Worm (Caenorhabditis elegans) whole organism, young adult: ENCODE measurements around the gene mif-1.

Experiments used
- B0019.2 ChIP-seq: fragments of 200-800 bp; sonication (Bioruptor generic); conservative IDR thresholded peaks from 2 replicates; pipeline ENCODE4 v1.3.6; 2022; ENCODE audit warnings: missing genetic modification reagents, missing genetic modification characterization, missing compliant biosample characterization
- F49E8.2 ChIP-seq: sonication (generic microtip); optimal IDR thresholded peaks from 3 replicates; lab custom pipeline; 2017; ENCODE audit warnings: missing genetic modification characterization, mild to moderate bottlenecking, missing compliant biosample characterization, antibody characterized with exemption, moderate library complexity; ENCODE audit not compliant: insufficient read depth
- Y53G8AR.9 ChIP-seq: fragments of 200-800 bp; sonication (Bioruptor generic); conservative IDR thresholded peaks from 2 replicates; pipeline ENCODE4 v1.3.6; 2022; ENCODE audit warnings: missing genetic modification reagents, missing genetic modification characterization, missing compliant biosample characterization
- Y79H2A.3 ChIP-seq: fragments of 200-800 bp; sonication (Bioruptor generic); conservative IDR thresholded peaks from 2 replicates; pipeline ENCODE4 v1.3.6; 2022; ENCODE audit warnings: missing genetic modification reagents, missing genetic modification characterization, missing compliant biosample characterization
- Y95B8A.8 ChIP-seq: fragments of 200-800 bp; sonication (Bioruptor generic); IDR thresholded peaks from 2 replicates; pipeline ENCODE4 v1.3.6; 2022; ENCODE audit warnings: missing genetic modification reagents, missing genetic modification characterization, missing compliant biosample characterization
- akir-1 ChIP-seq: fragments of 200-800 bp; sonication (Bioruptor generic); optimal IDR thresholded peaks from 2 replicates; lab custom pipeline; 2018; ENCODE audit warnings: mild to moderate bottlenecking, missing genetic modification characterization, moderate library complexity, missing compliant biosample characterization
- aptf-2 ChIP-seq: fragments of 200-800 bp; sonication (Bioruptor generic); conservative IDR thresholded peaks from 2 replicates; pipeline ENCODE4 v1.3.6; 2022; ENCODE audit warnings: missing genetic modification reagents, missing genetic modification characterization, missing compliant biosample characterization
- athp-1 ChIP-seq: sonication (generic microtip); optimal IDR thresholded peaks from 2 replicates; lab custom pipeline; 2017; ENCODE audit warnings: mild to moderate bottlenecking, missing genetic modification characterization, missing compliant biosample characterization
- ceh-40 ChIP-seq: fragments of 200-800 bp; sonication (Bioruptor generic); IDR thresholded peaks from 2 replicates; pipeline ENCODE4 v1.3.6; 2022; ENCODE audit warnings: missing genetic modification characterization, missing compliant biosample characterization
- ceh-58 ChIP-seq: fragments of 200-800 bp; sonication (Bioruptor generic); IDR thresholded peaks from 2 replicates; pipeline ENCODE4 v1.3.6; 2022; ENCODE audit warnings: missing genetic modification characterization, missing compliant biosample characterization
- ceh-91 ChIP-seq: fragments of 200-800 bp; sonication (Bioruptor generic); IDR thresholded peaks from 2 replicates; pipeline ENCODE4 v1.3.6; 2022; ENCODE audit warnings: missing genetic modification reagents, missing genetic modification characterization, missing compliant biosample characterization
- dpff-1 ChIP-seq: sonication (generic microtip); optimal IDR thresholded peaks from 2 replicates; lab custom pipeline; 2017; ENCODE audit warnings: mild to moderate bottlenecking, missing genetic modification characterization, missing compliant biosample characterization
- egl-18 ChIP-seq: fragments of 200-800 bp; sonication (Bioruptor generic); IDR thresholded peaks from 2 replicates; pipeline ENCODE4 v1.3.6; 2022; ENCODE audit warnings: missing genetic modification reagents, missing genetic modification characterization, missing compliant biosample characterization
- egl-44 ChIP-seq: fragments of 200-800 bp; sonication (Bioruptor generic); IDR thresholded peaks from 2 replicates; pipeline ENCODE4 v1.3.6; 2022; ENCODE audit warnings: missing genetic modification reagents, missing genetic modification characterization, missing compliant biosample characterization
- egrh-3 ChIP-seq: fragments of 200-800 bp; sonication (Bioruptor generic); IDR thresholded peaks from 2 replicates; pipeline ENCODE4 v1.3.6; 2022; ENCODE audit warnings: missing genetic modification reagents, missing genetic modification characterization, missing compliant biosample characterization
- ekl-4 ChIP-seq: fragments of 200-800 bp; sonication (Bioruptor generic); IDR thresholded peaks from 2 replicates; pipeline ENCODE4 v1.3.6; 2022; ENCODE audit warnings: missing genetic modification reagents, missing genetic modification characterization, missing compliant biosample characterization
- ets-4 ChIP-seq: fragments of 200-800 bp; sonication (Bioruptor generic); optimal IDR thresholded peaks from 2 replicates; lab custom pipeline; 2018; ENCODE audit warnings: mild to moderate bottlenecking, missing genetic modification characterization, missing compliant biosample characterization
- gei-17 ChIP-seq: fragments of 200-800 bp; sonication (Bioruptor generic); optimal IDR thresholded peaks from 2 replicates; lab custom pipeline; 2018; ENCODE audit warnings: mild to moderate bottlenecking, missing genetic modification characterization, missing compliant biosample characterization
- him-1 ChIP-seq: sonication (generic microtip); optimal IDR thresholded peaks from 2 replicates; lab custom pipeline; 2016; ENCODE audit warnings: missing genotype, missing genetic modification reagents, missing genetic modification characterization, missing compliant biosample characterization
- hmg-20 ChIP-seq: fragments of 200-800 bp; sonication (Bioruptor generic); IDR thresholded peaks from 2 replicates; pipeline ENCODE4 v1.3.6; 2022; ENCODE audit warnings: missing genetic modification reagents, missing genetic modification characterization, missing compliant biosample characterization
- hsf-1 ChIP-seq: fragments of 200-800 bp; sonication (Bioruptor generic); IDR thresholded peaks from 2 replicates; pipeline ENCODE4 v1.3.6; 2022; ENCODE audit warnings: missing genetic modification reagents, missing genetic modification characterization, missing compliant biosample characterization
- let-607 ChIP-seq, 2 experiments: fragments of 200-800 bp in 1 of 2; sonication (Bioruptor generic) in 1 of 2; sonication (generic microtip) in 1 of 2; optimal IDR thresholded peaks; 2 replicates each; lab custom pipeline; 2016 to 2018; ENCODE audit warnings: mild to moderate bottlenecking in 2 of 2, missing compliant biosample characterization in 2 of 2, missing genetic modification characterization in 2 of 2, moderate library complexity in 2 of 2, missing genotype in 1 of 2
- lin-40 ChIP-seq: sonication (generic microtip); optimal IDR thresholded peaks from 2 replicates; lab custom pipeline; 2016; ENCODE audit warnings: missing genetic modification characterization, mild to moderate bottlenecking, missing compliant biosample characterization, missing genotype, missing genetic modification reagents
- lin-54 ChIP-seq: fragments of 200-800 bp; sonication (Bioruptor generic); optimal IDR thresholded peaks from 2 replicates; lab custom pipeline; 2018; ENCODE audit warnings: mild to moderate bottlenecking, missing genetic modification characterization, missing compliant biosample characterization
- madf-3 ChIP-seq: fragments of 200-800 bp; sonication (Bioruptor generic); IDR thresholded peaks from 2 replicates; pipeline ENCODE4 v1.3.6; 2022; ENCODE audit warnings: missing genetic modification reagents, missing genetic modification characterization, missing compliant biosample characterization
- madf-8 ChIP-seq: fragments of 200-800 bp; sonication (Bioruptor generic); conservative IDR thresholded peaks from 2 replicates; pipeline ENCODE4 v1.3.6; 2022; ENCODE audit warnings: missing genetic modification reagents, missing genetic modification characterization, missing compliant biosample characterization
- mcd-1 ChIP-seq: fragments of 200-800 bp; sonication (Bioruptor generic); IDR thresholded peaks from 2 replicates; pipeline ENCODE4 v1.3.6; 2022; ENCODE audit warnings: missing genetic modification reagents, missing genetic modification characterization, missing compliant biosample characterization
- mes-4 ChIP-seq: sonication (generic microtip); optimal IDR thresholded peaks from 2 replicates; lab custom pipeline; 2016; ENCODE audit warnings: missing genotype, missing genetic modification characterization, missing compliant biosample characterization
- nfyb-1 ChIP-seq: fragments of 200-800 bp; sonication (Bioruptor generic); IDR thresholded peaks from 2 replicates; pipeline ENCODE4 v1.3.6; 2022; ENCODE audit warnings: missing genetic modification reagents, missing genetic modification characterization, missing compliant biosample characterization
- nhr-179 ChIP-seq: sonication (generic microtip); optimal IDR thresholded peaks from 2 replicates; lab custom pipeline; 2016; ENCODE audit warnings: mild to moderate bottlenecking, missing genetic modification characterization, missing compliant biosample characterization
- pbrm-1 ChIP-seq: fragments of 200-800 bp; sonication (Bioruptor generic); IDR thresholded peaks from 2 replicates; pipeline ENCODE4 v1.3.6; 2022; ENCODE audit warnings: missing genetic modification reagents, missing genetic modification characterization, missing compliant biosample characterization
- repo-1 ChIP-seq: sonication (generic microtip); optimal IDR thresholded peaks from 2 replicates; lab custom pipeline; 2017; ENCODE audit warnings: mild to moderate bottlenecking, missing genetic modification characterization, missing compliant biosample characterization
- sdz-38 ChIP-seq: sonication (generic microtip); optimal IDR thresholded peaks from 2 replicates; lab custom pipeline; 2016; ENCODE audit warnings: missing genotype, missing genetic modification characterization, missing compliant biosample characterization
- sea-2 ChIP-seq: fragments of 200-800 bp; sonication (Bioruptor generic); IDR thresholded peaks from 2 replicates; pipeline ENCODE4 v1.3.6; 2022; ENCODE audit warnings: missing genetic modification characterization, missing compliant biosample characterization
- snpc-1.1 ChIP-seq: sonication (generic microtip); optimal IDR thresholded peaks from 2 replicates; lab custom pipeline; 2017; ENCODE audit warnings: missing genetic modification characterization, mild to moderate bottlenecking, missing compliant biosample characterization, antibody characterized with exemption, moderate library complexity, missing genotype, missing genetic modification reagents; ENCODE audit not compliant: insufficient read depth
- snpc-1.3 ChIP-seq: sonication (generic microtip); optimal IDR thresholded peaks from 2 replicates; lab custom pipeline; 2017; ENCODE audit warnings: missing genetic modification characterization, mild to moderate bottlenecking, missing compliant biosample characterization, antibody characterized with exemption, moderate library complexity, missing genotype, missing genetic modification reagents; ENCODE audit not compliant: insufficient read depth
- snpc-4 ChIP-seq, 5 experiments: fragments of 150-350 bp in 1 of 5; sonication (generic microtip) in 4 of 5; optimal IDR thresholded peaks; 2 replicates each; lab custom pipeline; 2014 to 2018; ENCODE audit warnings: missing genetic modification characterization in 5 of 5, missing biosample characterization in 3 of 5, antibody characterized with exemption in 2 of 5, mild to moderate bottlenecking in 2 of 5, missing compliant biosample characterization in 2 of 5, missing genotype in 2 of 5, moderate library complexity in 2 of 5, missing genetic modification reagents in 1 of 5
- somi-1 ChIP-seq: fragments of 200-800 bp; sonication (Bioruptor generic); optimal IDR thresholded peaks from 2 replicates; lab custom pipeline; 2018; ENCODE audit warnings: mild to moderate bottlenecking, missing genetic modification characterization, missing compliant biosample characterization
- sptf-2 ChIP-seq: fragments of 200-800 bp; sonication (Bioruptor generic); optimal IDR thresholded peaks from 2 replicates; lab custom pipeline; 2018; ENCODE audit warnings: mild to moderate bottlenecking, missing genetic modification characterization, missing compliant biosample characterization
- tbp1 ChIP-seq: fragments of 200-800 bp; sonication (Bioruptor generic); optimal IDR thresholded peaks from 2 replicates; lab custom pipeline; 2018; ENCODE audit warnings: mild to moderate bottlenecking, missing genetic modification characterization, missing compliant biosample characterization
- unc-130 ChIP-seq: sonication (generic microtip); optimal IDR thresholded peaks from 2 replicates; lab custom pipeline; 2016; ENCODE audit warnings: missing genetic modification reagents, missing genetic modification characterization, missing compliant biosample characterization
- zim-3 ChIP-seq: sonication (generic microtip); optimal IDR thresholded peaks from 2 replicates; lab custom pipeline; 2017; ENCODE audit warnings: mild to moderate bottlenecking, missing genetic modification characterization, moderate library complexity, missing compliant biosample characterization
- ztf-18 ChIP-seq: sonication (generic microtip); optimal IDR thresholded peaks from 2 replicates; lab custom pipeline; 2016; ENCODE audit warnings: missing genotype, mild to moderate bottlenecking, missing genetic modification characterization, missing compliant biosample characterization
- ztf-26 ChIP-seq: sonication (generic microtip); optimal IDR thresholded peaks from 2 replicates; lab custom pipeline; 2017; ENCODE audit warnings: missing genetic modification characterization, missing compliant biosample characterization
- ztf-6 ChIP-seq: fragments of 200-800 bp; sonication (Bioruptor generic); IDR thresholded peaks from 2 replicates; pipeline ENCODE4 v1.3.6; 2022; ENCODE audit warnings: missing genetic modification reagents, missing genetic modification characterization, missing compliant biosample characterization

mif-1 gene

ce11 chrIII:11866127-11866526 is 18.2 kb downstream of the mif-1 start:
- TF ChIP-seq nfyb-1 (GFP tag; lab: Robert Waterston, UW) (peak; percentile 58; the same call in 1 of the 2 replicates), somi-1 (no peak), ceh-40 (no peak)

DNA sequence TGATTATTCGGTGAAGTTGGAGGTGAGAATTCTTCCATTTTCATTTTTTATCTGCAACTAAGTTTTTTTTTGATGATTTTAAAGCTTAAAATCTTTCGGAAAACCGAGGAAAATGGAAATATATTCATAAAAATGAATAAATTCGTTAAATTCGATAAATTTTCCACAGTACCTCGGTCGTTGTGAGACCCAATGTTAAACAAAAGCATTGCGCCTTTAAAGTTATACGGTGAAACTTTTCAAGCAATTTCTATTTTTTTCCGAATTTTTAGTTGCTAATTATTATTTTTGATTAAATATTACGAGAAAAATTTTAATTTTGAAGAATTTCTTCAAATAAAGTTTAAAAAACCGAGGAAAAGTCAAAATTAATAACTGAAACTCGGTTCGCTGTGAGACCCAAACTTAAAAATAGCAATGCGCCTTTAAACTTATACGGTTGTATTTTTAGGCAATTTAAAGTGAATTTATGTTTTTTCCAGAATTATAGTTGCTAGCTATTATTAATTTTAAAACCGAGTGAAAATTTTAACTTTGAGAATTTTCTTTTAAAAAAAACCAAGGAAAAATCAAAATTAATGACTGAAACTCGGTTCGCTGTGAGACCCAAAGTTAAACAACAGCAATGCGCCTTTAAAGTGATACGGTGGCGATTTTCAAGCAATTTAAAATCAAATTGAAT is 21.4 kb downstream of the mif-1 start, which contains the start of gene taf-12:
taf-12 (minus strand) TSS at position 51 of the 682 bp plus-strand sequence.
- TF ChIP-seq Y95B8A.8 (GFP tag; lab: Robert Waterston, UW) (no peak), B0019.2 (GFP tag; lab: Robert Waterston, UW) (no peak), lin-54 (GFP tag; lab: Kevin White, UChicago) (peak; percentile 61), ztf-26 (no peak), snpc-1.3 (tag; lab: Kevin White, UChicago) (no peak), ekl-4 (GFP tag; lab: Robert Waterston, UW) (no peak), athp-1 (peak; percentile 65), sdz-38 (tag; lab: Kevin White, UChicago) (no peak), him-1 (peak; percentile 13), egl-18 (GFP tag; lab: Robert Waterston, UW) (no peak), ets-4 (GFP tag; lab: Kevin White, UChicago) (no peak), ceh-58 (GFP tag; lab: Robert Waterston, UW) (no peak), sptf-2 (GFP tag; lab: Kevin White, UChicago) (no peak), snpc-1.1 (no peak), dpff-1 (tag; lab: Kevin White, UChicago) (no peak), let-607 (tag; optimal IDR thresholded peaks at IDR 0.05; lab: Kevin White, UChicago) (no peak), hsf-1 (no peak), snpc-4 (GFP tag; optimal IDR thresholded peaks at IDR 0.05; lab: Kevin White, UChicago) (no peak), snpc-4 (tag; optimal IDR thresholded peaks at IDR 0.05; lab: Kevin White, UChicago) (peak in 2 of 4 experiments; percentile 17 to 36), Y53G8AR.9 (no peak), ceh-91 (peak; percentile 73), mcd-1 (GFP tag; lab: Robert Waterston, UW) (0 out of 2 replicates have a peak, but pooled peaks have one; percentile 27), madf-3 (GFP tag; lab: Robert Waterston, UW) (no peak), ztf-18 (tag; lab: Kevin White, UChicago) (no peak), Y79H2A.3 (GFP tag; lab: Robert Waterston, UW) (no peak), ztf-6 (GFP tag; lab: Robert Waterston, UW) (no peak), egrh-3 (GFP tag; lab: Robert Waterston, UW) (no peak), aptf-2 (GFP tag; lab: Robert Waterston, UW) (no peak), lin-40 (tag; lab: Kevin White, UChicago) (no peak), akir-1 (GFP tag; lab: Kevin White, UChicago) (no peak), mes-4 (tag; lab: Kevin White, UChicago) (no peak), unc-130 (GFP tag; lab: Kevin White, UChicago) (peak; percentile 31), sea-2 (GFP tag; lab: Robert Waterston, UW) (no peak), F49E8.2 (tag; lab: Kevin White, UChicago) (no peak), gei-17 (no peak), repo-1 (tag; lab: Kevin White, UChicago) (no peak), pbrm-1 (GFP tag; lab: Robert Waterston, UW) (0 out of 2 replicates have a peak, but pooled peaks have one; percentile 6), somi-1 (no peak), egl-44 (GFP tag; lab: Robert Waterston, UW) (no peak), zim-3 (tag; lab: Kevin White, UChicago) (no peak), hmg-20 (GFP tag; lab: Robert Waterston, UW) (no peak), tbp1 (GFP tag; lab: Kevin White, UChicago) (peak; percentile 31), madf-8 (GFP tag; lab: Robert Waterston, UW) (peak; percentile 80), nhr-179 (tag; lab: Kevin White, UChicago) (no peak)
